Worm (Caenorhabditis elegans) whole organism, young adult: ENCODE results near the gene twk-17.

Source experiments
- F23B12.7 ChIP-seq: sonication (generic microtip); optimal IDR thresholded peaks from 2 replicates; lab custom pipeline; 2017; ENCODE audit warnings: missing genetic modification characterization, mild to moderate bottlenecking, missing compliant biosample characterization, antibody characterized with exemption, moderate library complexity; ENCODE audit not compliant: insufficient read depth
- Y56A3A.18 ChIP-seq: fragments of 200-800 bp; sonication (Bioruptor generic); IDR thresholded peaks from 2 replicates; pipeline ENCODE4 v1.3.6; 2022; ENCODE audit warnings: missing genetic modification reagents, missing genetic modification characterization, missing compliant biosample characterization
- athp-1 ChIP-seq: sonication (generic microtip); optimal IDR thresholded peaks from 2 replicates; lab custom pipeline; 2017; ENCODE audit warnings: mild to moderate bottlenecking, missing genetic modification characterization, missing compliant biosample characterization
- ceh-100 ChIP-seq: fragments of 200-800 bp; sonication (Bioruptor generic); IDR thresholded peaks from 2 replicates; pipeline ENCODE4 v1.3.6; 2022; ENCODE audit warnings: missing genetic modification reagents, missing genetic modification characterization, missing compliant biosample characterization
- ceh-58 ChIP-seq: fragments of 200-800 bp; sonication (Bioruptor generic); IDR thresholded peaks from 2 replicates; pipeline ENCODE4 v1.3.6; 2022; ENCODE audit warnings: missing genetic modification characterization, missing compliant biosample characterization
- ceh-91 ChIP-seq: fragments of 200-800 bp; sonication (Bioruptor generic); IDR thresholded peaks from 2 replicates; pipeline ENCODE4 v1.3.6; 2022; ENCODE audit warnings: missing genetic modification reagents, missing genetic modification characterization, missing compliant biosample characterization
- dox-1 ChIP-seq: fragments of 200-800 bp; sonication (Bioruptor generic); IDR thresholded peaks from 2 replicates; pipeline ENCODE4 v1.3.6; 2022; ENCODE audit warnings: missing genetic modification reagents, missing genetic modification characterization, missing compliant biosample characterization
- lsl-1 ChIP-seq: fragments of 200-800 bp; sonication (Bioruptor generic); optimal IDR thresholded peaks from 2 replicates; lab custom pipeline; 2018; ENCODE audit warnings: mild to moderate bottlenecking, missing genetic modification characterization, moderate library complexity, missing compliant biosample characterization
- madf-3 ChIP-seq: fragments of 200-800 bp; sonication (Bioruptor generic); IDR thresholded peaks from 2 replicates; pipeline ENCODE4 v1.3.6; 2022; ENCODE audit warnings: missing genetic modification reagents, missing genetic modification characterization, missing compliant biosample characterization
- mxl-1 ChIP-seq: sonication (generic microtip); optimal IDR thresholded peaks from 2 replicates; lab custom pipeline; 2016; ENCODE audit warnings: missing genetic modification characterization, missing compliant biosample characterization
- nhr-80 ChIP-seq: sonication (generic microtip); optimal IDR thresholded peaks from 2 replicates; lab custom pipeline; 2016; ENCODE audit warnings: missing genetic modification characterization, missing compliant biosample characterization
- rcor-1 ChIP-seq: fragments of 200-800 bp; sonication (Bioruptor generic); IDR thresholded peaks from 2 replicates; pipeline ENCODE4 v1.3.6; 2022; ENCODE audit warnings: missing genetic modification reagents, missing genetic modification characterization, missing compliant biosample characterization
- sea-2 ChIP-seq: fragments of 200-800 bp; sonication (Bioruptor generic); IDR thresholded peaks from 2 replicates; pipeline ENCODE4 v1.3.6; 2022; ENCODE audit warnings: missing genetic modification characterization, missing compliant biosample characterization
- tbx-9 ChIP-seq: sonication (generic microtip); optimal IDR thresholded peaks from 2 replicates; lab custom pipeline; 2016; ENCODE audit warnings: borderline replicate concordance, missing genetic modification characterization, inconsistent platforms, missing compliant biosample characterization
- ztf-3 ChIP-seq: fragments of 200-800 bp; sonication (Bioruptor generic); optimal IDR thresholded peaks from 2 replicates; lab custom pipeline; 2018; ENCODE audit warnings: mild to moderate bottlenecking, missing genetic modification characterization, missing compliant biosample characterization

Gene twk-17

DNA sequence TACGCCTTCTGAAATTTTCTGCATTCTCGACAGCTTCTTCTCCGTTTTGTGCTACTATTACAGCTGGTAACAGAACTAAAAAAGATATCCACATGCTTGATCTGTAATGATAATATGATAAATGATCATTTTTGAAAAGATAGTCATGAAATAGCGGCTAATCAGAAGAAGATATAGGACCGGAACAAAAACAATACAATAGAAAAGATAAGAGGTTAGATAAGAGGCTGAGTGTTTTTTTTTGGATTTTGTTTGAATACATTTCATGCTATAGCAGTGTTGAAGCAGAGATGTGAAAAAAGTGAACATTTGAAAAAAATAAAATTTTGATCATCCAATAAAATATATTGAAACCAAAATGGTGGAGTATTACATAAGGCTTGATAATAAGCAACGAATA is 53.6 kb downstream of the twk-17 start, which contains the start of gene F46C8.8:
Gene F46C8.8 (minus strand): TSS at position 101 of the 400 bp plus-strand sequence.
- TF ChIP-seq ceh-100 (GFP tag; lab: Robert Waterston, UW), result no peak
- TF ChIP-seq madf-3 (GFP tag; lab: Robert Waterston, UW), result no peak
- TF ChIP-seq dox-1 (GFP tag; lab: Robert Waterston, UW), result no peak
- TF ChIP-seq ztf-3 (GFP tag; lab: Kevin White, UChicago), result no peak
- no peak for TF ChIP-seq F23B12.7 (tag; lab: Kevin White, UChicago)
- no peak for TF ChIP-seq ceh-58 (GFP tag; lab: Robert Waterston, UW)
- no peak for TF ChIP-seq lsl-1
- TF ChIP-seq nhr-80 (tag; lab: Kevin White, UChicago), result no peak
- TF ChIP-seq sea-2, result no peak
- TF ChIP-seq Y56A3A.18 (GFP tag; lab: Robert Waterston, UW), result no peak

DNA sequence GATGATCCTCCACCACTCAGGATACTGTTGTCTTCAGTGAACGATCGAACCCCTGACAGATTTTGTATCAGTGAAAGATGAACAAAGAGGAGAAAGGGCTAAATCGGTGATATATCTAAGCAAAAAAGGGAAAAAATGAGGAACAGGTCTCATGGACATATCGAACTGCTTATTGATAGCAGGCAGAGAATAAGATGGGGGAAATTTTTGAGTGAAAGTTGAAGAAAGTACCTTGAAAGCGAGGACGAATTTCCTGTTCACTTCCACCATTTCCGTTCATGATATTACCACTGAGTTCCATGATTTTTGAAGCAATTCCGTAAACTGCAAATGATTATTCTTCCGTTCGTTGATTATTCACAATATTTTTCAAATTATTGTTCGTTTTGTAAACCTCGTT is 54.6 kb downstream of the twk-17 start:
- no peak for TF ChIP-seq tbx-9 (tag; lab: Kevin White, UChicago)
- no peak for TF ChIP-seq mxl-1 (tag; lab: Kevin White, UChicago)
- TF ChIP-seq rcor-1 (GFP tag; lab: Robert Waterston, UW), result no peak

DNA sequence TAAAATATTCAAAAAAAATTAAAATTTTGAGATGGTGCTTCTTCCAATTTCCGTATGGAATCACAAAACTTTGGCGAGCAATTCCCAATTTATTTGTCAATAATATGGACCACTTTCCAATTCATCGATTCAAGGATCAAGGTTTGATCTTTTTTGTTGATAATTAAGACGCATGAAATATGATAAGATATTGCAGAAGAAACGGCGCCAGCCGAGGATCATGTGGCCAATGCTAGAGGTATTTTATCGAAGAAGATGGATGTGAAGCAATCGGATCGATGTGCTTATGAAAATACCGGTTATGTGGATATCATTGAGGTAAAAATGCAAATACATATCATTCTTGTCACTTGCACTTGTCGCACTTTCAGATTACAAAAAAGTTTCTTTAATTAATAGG is 57.4 kb downstream of the twk-17 start:
- TF ChIP-seq athp-1 (tag; lab: Kevin White, UChicago) (no peak), ceh-91 (no peak)
- TF ChIP-seq, all 124 proteins: peak for 0
